Worm (Caenorhabditis elegans) whole organism, young adult: ENCODE data around the gene cdc-25.3.

ENCODE experiments used
- F33H1.4 ChIP-seq: fragments of 200-800 bp; sonication (Bioruptor generic); IDR thresholded peaks from 2 replicates; pipeline ENCODE4 v1.3.6; 2022; ENCODE audit warnings: missing genetic modification reagents, missing genetic modification characterization, missing compliant biosample characterization
- bed-2 ChIP-seq: fragments of 200-800 bp; sonication (Bioruptor generic); IDR thresholded peaks from 2 replicates; pipeline ENCODE4 v1.3.6; 2022; ENCODE audit warnings: missing genetic modification reagents, missing genetic modification characterization, missing compliant biosample characterization
- ekl-4 ChIP-seq: fragments of 200-800 bp; sonication (Bioruptor generic); IDR thresholded peaks from 2 replicates; pipeline ENCODE4 v1.3.6; 2022; ENCODE audit warnings: missing genetic modification reagents, missing genetic modification characterization, missing compliant biosample characterization
- hrde-1 ChIP-seq: sonication (generic microtip); optimal IDR thresholded peaks from 2 replicates; lab custom pipeline; 2016; ENCODE audit warnings: missing genetic modification characterization, mild to moderate bottlenecking, missing compliant biosample characterization, moderate library complexity, missing genotype, missing genetic modification reagents, borderline replicate concordance
- lir-1 ChIP-seq: fragments of 200-800 bp; sonication (Bioruptor generic); conservative IDR thresholded peaks from 2 replicates; pipeline ENCODE4 v1.3.6; 2022; ENCODE audit warnings: missing genetic modification reagents, missing genetic modification characterization, missing compliant biosample characterization
- madf-3 ChIP-seq: fragments of 200-800 bp; sonication (Bioruptor generic); IDR thresholded peaks from 2 replicates; pipeline ENCODE4 v1.3.6; 2022; ENCODE audit warnings: missing genetic modification reagents, missing genetic modification characterization, missing compliant biosample characterization
- repo-1 ChIP-seq: sonication (generic microtip); optimal IDR thresholded peaks from 2 replicates; lab custom pipeline; 2017; ENCODE audit warnings: mild to moderate bottlenecking, missing genetic modification characterization, missing compliant biosample characterization
- ztf-22 ChIP-seq: fragments of 200-800 bp; sonication (Bioruptor generic); optimal IDR thresholded peaks from 2 replicates; lab custom pipeline; 2018; ENCODE audit warnings: mild to moderate bottlenecking, missing genetic modification characterization, moderate library complexity, missing compliant biosample characterization

- TF ChIP-seq hrde-1 (tag; lab: Kevin White, UChicago) (no peak), repo-1 (tag; lab: Kevin White, UChicago) (no peak), bed-2 (GFP tag; lab: Robert Waterston, UW) (no peak), F33H1.4 (GFP tag; lab: Robert Waterston, UW) (no peak), ztf-22 (GFP tag; lab: Kevin White, UChicago) (no peak), lir-1 (GFP tag; lab: Robert Waterston, UW) (no peak), madf-3 (GFP tag; lab: Robert Waterston, UW) (no peak), ekl-4 (GFP tag; lab: Robert Waterston, UW) (no peak)
These were observed 7.6 kb downstream of the cdc-25.3 start for ce11 chrIII:8910139-8910538.
